Worm (Caenorhabditis elegans): Measurements from ENCODE around the gene F29F11.20.

Gene F29F11.20

ce11 chrV:10684748-10685147 lies 3.0 kb upstream of the F29F11.20 start:
- no peak for TF ChIP-seq Y48G9A.11 (GFP tag; IDR thresholded peaks at IDR 0.05)
- TF ChIP-seq ces-1 (GFP tag; optimal IDR thresholded peaks at IDR 0.05): peak; percentile 23
- no peak for TF ChIP-seq F26F4.8 (GFP tag; conservative IDR thresholded peaks at IDR 0.05)
- no peak for TF ChIP-seq nhr-41 (GFP tag; IDR thresholded peaks at IDR 0.05)
- TF ChIP-seq unc-39 (tag; optimal IDR thresholded peaks at IDR 0.05): no peak
- TF ChIP-seq fkh-10 (GFP tag; optimal IDR thresholded peaks at IDR 0.05): peak; percentile 18
- TF ChIP-seq vab-7 (GFP tag; IDR thresholded peaks at IDR 0.05): no peak
- TF ChIP-seq ztf-11 (tag; optimal IDR thresholded peaks at IDR 0.05): no peak
- no peak for TF ChIP-seq fos-1 (tag; optimal IDR thresholded peaks at IDR 0.05)
- no peak for TF ChIP-seq aly-2 (tag; optimal IDR thresholded peaks at IDR 0.05)
- TF ChIP-seq daf-19 (GFP tag; conservative IDR thresholded peaks at IDR 0.05): no peak
- TF ChIP-seq aha-1 (tag): no peak

ce11 chrV:10691313-10691712 lies 3.6 kb downstream of the F29F11.20 start:
- TF ChIP-seq mdt-29 (GFP tag; IDR thresholded peaks at IDR 0.05) (no peak), unc-62 (GFP tag; optimal IDR thresholded peaks at IDR 0.05 in 1 of 2) (peak in 1 of 2 experiments; percentile 7), unc-62 (tag; optimal IDR thresholded peaks at IDR 0.05) (no peak)

- TF ChIP-seq lsy-2 (tag; optimal IDR thresholded peaks at IDR 0.05) (peak in 1 of 2 experiments; percentile 21), ztf-11 (tag; optimal IDR thresholded peaks at IDR 0.05) (no peak), T20F7.1 (GFP tag; optimal IDR thresholded peaks at IDR 0.05) (peak; percentile 4), nhr-77 (tag; optimal IDR thresholded peaks at IDR 0.05) (peak; percentile 82), mep-1 (tag; optimal IDR thresholded peaks at IDR 0.05) (peak; percentile 4), nhr-11 (tag; optimal IDR thresholded peaks at IDR 0.05) (no peak), nhr-48 (tag; optimal IDR thresholded peaks at IDR 0.05) (peak; percentile 74), D1046.2 (GFP tag; IDR thresholded peaks at IDR 0.05) (no peak), nhr-102 (tag; optimal IDR thresholded peaks at IDR 0.05) (peak; percentile 76), dmd-6 (GFP tag; IDR thresholded peaks at IDR 0.05) (peak; percentile 99), lin-1 (GFP tag; IDR thresholded peaks at IDR 0.05) (peak; percentile 92), pha-4 (GFP tag; IDR thresholded peaks at IDR 0.05) (0 out of 2 replicates have a peak, but pooled peaks have one; percentile 34), pha-4 (tag; optimal IDR thresholded peaks at IDR 0.05) (no peak), hlh-30 (tag; optimal IDR thresholded peaks at IDR 0.05; ENCODE audit: insufficient read depth) (peak; percentile 10), hif-1 (tag; optimal IDR thresholded peaks at IDR 0.05) (peak in 1 of 2 experiments; percentile 0), ceh-20 (GFP tag; IDR thresholded peaks at IDR 0.05) (0 out of 2 replicates have a peak, but pooled peaks have one; percentile 29), fos-1 (tag; optimal IDR thresholded peaks at IDR 0.05) (no peak), php-3 (GFP tag; IDR thresholded peaks at IDR 0.05) (peak; percentile 93), nhr-28 (tag; optimal IDR thresholded peaks at IDR 0.05) (peak; percentile 87), F37D6.2 (tag; optimal IDR thresholded peaks at IDR 0.05) (no peak), tra-1 (GFP tag; IDR thresholded peaks at IDR 0.05) (peak; percentile 80), zfp-3 (GFP tag; conservative IDR thresholded peaks at IDR 0.05) (no peak), pqm-1 (tag; optimal IDR thresholded peaks at IDR 0.05) (peak; percentile 98), dve-1 (tag; optimal IDR thresholded peaks at IDR 0.05; ENCODE audit: insufficient read depth) (peak; percentile 93), hlh-11 (tag; optimal IDR thresholded peaks at IDR 0.05) (peak; percentile 92), mdl-1 (tag; optimal IDR thresholded peaks at IDR 0.05) (peak in 1 of 2 experiments; percentile 72), daf-16 (GFP tag; optimal IDR thresholded peaks at IDR 0.05) (peak in 1 of 2 experiments; percentile 35), daf-16 (tag; optimal IDR thresholded peaks at IDR 0.05) (peak; percentile 96)
These were observed 6.0 kb downstream of the F29F11.20 start for ce11 chrV:10693749-10694148.
